Fruit fly (Drosophila melanogaster) whole organism, embryonic: Measurements from ENCODE around the gene CG10298.

ENCODE experiments used
- Blimp-1 ChIP-seq: fragments of 200-800 bp; sonication (Bioruptor generic); optimal IDR thresholded peaks from 3 replicates; lab custom pipeline; 2018; ENCODE audit warnings: missing biosample characterization, missing genetic modification characterization, mild to moderate bottlenecking, moderate library complexity, missing genetic modification reagents
- CG10565 ChIP-seq: fragments of 200-800 bp; sonication (Bioruptor generic); optimal IDR thresholded peaks from 3 replicates; lab custom pipeline; 2016; ENCODE audit warnings: missing biosample characterization, mild to moderate bottlenecking, missing genetic modification characterization
- CG11696 ChIP-seq: fragments of 200-800 bp; sonication (Bioruptor generic); IDR thresholded peaks from 2 replicates; pipeline ENCODE4 v1.3.6; 2022; ENCODE audit warnings: missing biosample characterization, missing genetic modification characterization
- CG11723 ChIP-seq: fragments of 200-800 bp; sonication (Bioruptor generic); optimal IDR thresholded peaks from 2 replicates; lab custom pipeline; 2017; ENCODE audit warnings: missing biosample characterization, mild to moderate bottlenecking, missing genetic modification characterization
- CG14014 ChIP-seq: fragments of 200-800 bp; sonication (Bioruptor generic); IDR thresholded peaks from 2 replicates; pipeline ENCODE4 v1.3.6; 2022; ENCODE audit warnings: missing biosample characterization, missing genetic modification characterization
- CG15514 ChIP-seq: fragments of 200-800 bp; sonication (Bioruptor generic); optimal IDR thresholded peaks from 3 replicates; lab custom pipeline; 2017; ENCODE audit warnings: missing biosample characterization, missing genetic modification characterization, mild to moderate bottlenecking, moderate library complexity, missing genetic modification reagents
- CG17385 ChIP-seq: fragments of 200-800 bp; sonication (Bioruptor generic); optimal IDR thresholded peaks from 3 replicates; lab custom pipeline; 2018; ENCODE audit warnings: missing biosample characterization, mild to moderate bottlenecking, missing genetic modification characterization
- CG18764 ChIP-seq: fragments of 200-800 bp; sonication (Bioruptor generic); optimal IDR thresholded peaks from 3 replicates; lab custom pipeline; 2016; ENCODE audit warnings: missing biosample characterization, missing genetic modification characterization
- CG30403 ChIP-seq: fragments of 200-800 bp; sonication (Bioruptor generic); optimal IDR thresholded peaks from 3 replicates; lab custom pipeline; 2016; ENCODE audit warnings: missing biosample characterization, missing genetic modification characterization
- CG43689 ChIP-seq: fragments of 200-800 bp; sonication (Bioruptor generic); IDR thresholded peaks from 2 replicates; pipeline ENCODE4 v1.3.6; 2022; ENCODE audit warnings: missing biosample characterization, missing genetic modification characterization
- CG5953 ChIP-seq: fragments of 200-800 bp; sonication (Bioruptor generic); IDR thresholded peaks from 2 replicates; pipeline ENCODE4 v1.3.6; 2022; ENCODE audit warnings: missing biosample characterization, missing genetic modification characterization
- CG6813 ChIP-seq: fragments of 200-800 bp; sonication (Bioruptor generic); optimal IDR thresholded peaks from 2 replicates; lab custom pipeline; 2017; ENCODE audit warnings: missing biosample characterization, missing genetic modification characterization, mild to moderate bottlenecking, moderate library complexity, missing genetic modification reagents
- CG7357 ChIP-seq: fragments of 200-800 bp; sonication (Bioruptor generic); IDR thresholded peaks from 3 replicates; pipeline ENCODE4 v1.3.6; 2022; ENCODE audit warnings: missing biosample characterization, missing genetic modification characterization
- CG7963 ChIP-seq: fragments of 200-800 bp; sonication (Bioruptor generic); IDR thresholded peaks from 3 replicates; pipeline ENCODE4 v1.3.6; 2022; ENCODE audit warnings: missing biosample characterization, missing genetic modification characterization; ENCODE audit not compliant: partially characterized antibody
- CoRest ChIP-seq: fragments of 200-800 bp; sonication (Bioruptor generic); optimal IDR thresholded peaks from 3 replicates; lab custom pipeline; 2018; ENCODE audit warnings: missing biosample characterization, mild to moderate bottlenecking, missing genetic modification characterization, moderate library complexity
- Dip3 ChIP-seq: fragments of 200-800 bp; sonication (Bioruptor generic); optimal IDR thresholded peaks from 3 replicates; lab custom pipeline; 2016; ENCODE audit warnings: missing biosample characterization, missing genetic modification characterization
- Dll ChIP-seq: fragments of 200-800 bp; sonication (Bioruptor generic); IDR thresholded peaks from 4 replicates; pipeline ENCODE4 v1.3.6; 2022; ENCODE audit warnings: missing biosample characterization, missing genetic modification characterization; ENCODE audit not compliant: partially characterized antibody
- Dref ChIP-seq: fragments of 200-800 bp; sonication (Bioruptor generic); IDR thresholded peaks from 2 replicates; pipeline ENCODE4 v1.3.6; 2022; ENCODE audit warnings: missing biosample characterization, missing genetic modification characterization
- Ets97D ChIP-seq: fragments of 200-800 bp; sonication (Bioruptor generic); optimal IDR thresholded peaks from 3 replicates; lab custom pipeline; 2016; ENCODE audit warnings: missing biosample characterization, missing genetic modification characterization
- Jarid2 ChIP-seq: fragments of 200-800 bp; sonication (Bioruptor generic); optimal IDR thresholded peaks from 3 replicates; lab custom pipeline; 2017; ENCODE audit warnings: mild to moderate bottlenecking, missing biosample characterization, missing genetic modification reagents, missing genetic modification characterization
- Med ChIP-seq: fragments of 200-800 bp; sonication (Bioruptor generic); peaks from one replicate; lab custom pipeline; 2016; ENCODE audit warnings: missing biosample characterization, missing genetic modification characterization, mild to moderate bottlenecking, inconsistent platforms, moderate library complexity
- Meics ChIP-seq: fragments of 200-800 bp; sonication (Bioruptor generic); optimal IDR thresholded peaks from 2 replicates; lab custom pipeline; 2017; ENCODE audit warnings: missing biosample characterization, mild to moderate bottlenecking, missing genetic modification characterization
- Myb ChIP-seq: fragments of 200-800 bp; sonication (Bioruptor generic); optimal IDR thresholded peaks from 2 replicates; lab custom pipeline; 2016; ENCODE audit warnings: missing biosample characterization, missing genetic modification characterization
- NC2β ChIP-seq: fragments of 200-800 bp; sonication (Bioruptor generic); optimal IDR thresholded peaks from 2 replicates; lab custom pipeline; 2016; ENCODE audit warnings: missing biosample characterization, missing genetic modification characterization
- Opbp ChIP-seq: fragments of 200-800 bp; sonication (Bioruptor generic); IDR thresholded peaks from 3 replicates; pipeline ENCODE4 v1.3.6; 2022; ENCODE audit warnings: missing biosample characterization, missing genetic modification characterization; ENCODE audit not compliant: partially characterized antibody
- Sin3A ChIP-seq: fragments of >200 bp; optimal IDR thresholded peaks from 2 replicates; lab custom pipeline; 2018
- Sry-δ ChIP-seq: fragments of 200-800 bp; sonication (Bioruptor generic); optimal IDR thresholded peaks from 2 replicates; lab custom pipeline; 2016; ENCODE audit warnings: missing biosample characterization, missing genetic modification characterization
- YL-1 ChIP-seq: fragments of 200-800 bp; sonication (Bioruptor generic); optimal IDR thresholded peaks from 3 replicates; lab custom pipeline; 2017; ENCODE audit warnings: missing biosample characterization, mild to moderate bottlenecking, missing genetic modification characterization
- ap ChIP-seq: fragments of 200-800 bp; sonication (Bioruptor generic); IDR thresholded peaks from 2 replicates; pipeline ENCODE4 v1.3.6; 2022; ENCODE audit warnings: missing biosample characterization, missing genetic modification characterization
- bab2 ChIP-seq: fragments of 200-800 bp; sonication (Bioruptor generic); optimal IDR thresholded peaks from 2 replicates; lab custom pipeline; 2016; ENCODE audit warnings: missing biosample characterization, missing genetic modification characterization
- bigmax ChIP-seq: fragments of 200-800 bp; sonication (Bioruptor generic); optimal IDR thresholded peaks from 2 replicates; lab custom pipeline; 2018; ENCODE audit warnings: missing biosample characterization, mild to moderate bottlenecking, missing genetic modification characterization
- dysf ChIP-seq: fragments of 200-800 bp; sonication (Bioruptor generic); IDR thresholded peaks from 3 replicates; pipeline ENCODE4 v1.3.6; 2022; ENCODE audit warnings: missing biosample characterization, missing genetic modification characterization
- esg ChIP-seq: fragments of 200-800 bp; sonication (Bioruptor generic); conservative IDR thresholded peaks from 2 replicates; pipeline ENCODE4 v1.3.6; 2022; ENCODE audit warnings: missing biosample characterization, missing genetic modification characterization
- ewg ChIP-seq: fragments of 200-800 bp; sonication (Bioruptor generic); optimal IDR thresholded peaks from 3 replicates; lab custom pipeline; 2017; ENCODE audit warnings: mild to moderate bottlenecking, missing biosample characterization, missing genetic modification reagents, missing genetic modification characterization
- fu2 ChIP-seq: fragments of 200-800 bp; sonication (Bioruptor generic); optimal IDR thresholded peaks from 2 replicates; lab custom pipeline; 2016; ENCODE audit warnings: missing biosample characterization, missing genetic modification characterization
- gsb ChIP-seq: fragments of 200-800 bp; sonication (Bioruptor generic); IDR thresholded peaks from 2 replicates; pipeline ENCODE4 v1.3.6; 2022; ENCODE audit warnings: missing biosample characterization, missing genetic modification characterization
- hkb ChIP-seq, 2 experiments: fragments of 200-800 bp in 1 of 2; fragments of >200 bp in 1 of 2; sonication (Bioruptor generic) in 1 of 2; IDR thresholded peaks in 1 of 2; optimal IDR thresholded peaks in 1 of 2; 2 replicates each; pipeline versions ENCODE4 v1.3.6 to Lab custom; 2017 to 2022; ENCODE audit warnings: missing biosample characterization in 1 of 2, missing genetic modification characterization in 1 of 2
- hth ChIP-seq: fragments of >200 bp; optimal IDR thresholded peaks from 2 replicates; lab custom pipeline; 2017; ENCODE audit warnings: inconsistent platforms
- insv ChIP-seq, 2 experiments: fragments of 200-800 bp; sonication (Bioruptor generic); optimal IDR thresholded peaks; 3 replicates each; lab custom pipeline; 2016 to 2018; ENCODE audit warnings: missing biosample characterization in 2 of 2, missing genetic modification characterization in 2 of 2
- luna ChIP-seq: fragments of 200-800 bp; sonication (Bioruptor generic); optimal IDR thresholded peaks from 2 replicates; lab custom pipeline; 2016; ENCODE audit warnings: missing biosample characterization, missing genetic modification characterization
- mirr ChIP-seq: fragments of 200-800 bp; sonication (Bioruptor generic); optimal IDR thresholded peaks from 3 replicates; lab custom pipeline; 2018; ENCODE audit warnings: missing biosample characterization, mild to moderate bottlenecking, missing genetic modification characterization
- nom ChIP-seq: fragments of 200-800 bp; sonication (Bioruptor generic); optimal IDR thresholded peaks from 2 replicates; lab custom pipeline; 2017; ENCODE audit warnings: missing biosample characterization, missing genetic modification characterization, mild to moderate bottlenecking, moderate library complexity, missing genetic modification reagents
- run ChIP-seq: fragments of 200-800 bp; sonication (Bioruptor generic); optimal IDR thresholded peaks from 3 replicates; lab custom pipeline; 2018; ENCODE audit warnings: missing biosample characterization, mild to moderate bottlenecking, missing genetic modification characterization
- sim ChIP-seq: fragments of 200-800 bp; sonication (Bioruptor generic); IDR thresholded peaks from 2 replicates; pipeline ENCODE4 v1.3.6; 2022; ENCODE audit warnings: missing biosample characterization, missing genetic modification characterization
- stc ChIP-seq: fragments of 200-800 bp; sonication (Bioruptor generic); IDR thresholded peaks from 2 replicates; pipeline ENCODE4 v1.3.6; 2022; ENCODE audit warnings: missing biosample characterization, missing genetic modification characterization
- tio ChIP-seq: fragments of 200-800 bp; sonication (Bioruptor generic); optimal IDR thresholded peaks from 2 replicates; lab custom pipeline; 2017; ENCODE audit warnings: missing biosample characterization, missing genetic modification characterization, inconsistent platforms
- tup ChIP-seq: fragments of 200-800 bp; sonication (Bioruptor generic); optimal IDR thresholded peaks from 2 replicates; lab custom pipeline; 2016; ENCODE audit warnings: missing biosample characterization, mild to moderate bottlenecking, missing genetic modification characterization, moderate library complexity
- tx ChIP-seq: fragments of 200-800 bp; sonication (Bioruptor generic); optimal IDR thresholded peaks from 2 replicates; lab custom pipeline; 2016; ENCODE audit warnings: missing biosample characterization, missing genetic modification characterization
- wdn ChIP-seq: fragments of 200-800 bp; sonication (Bioruptor generic); IDR thresholded peaks from 2 replicates; pipeline ENCODE4 v1.3.6; 2022; ENCODE audit warnings: missing biosample characterization, missing genetic modification characterization
- wor ChIP-seq: fragments of 200-800 bp; sonication (Bioruptor generic); IDR thresholded peaks from 2 replicates; pipeline ENCODE4 v1.3.6; 2022; ENCODE audit warnings: missing biosample characterization, missing genetic modification characterization

The CG10298 gene

dm6 chr3R:6352893-6353623, 10.3 kb downstream of the CG10298 start (continued):
- no peak for TF ChIP-seq Ets97D (GFP tag; lab: Kevin White, UChicago)
- peak; percentile 54 for TF ChIP-seq Med (GFP tag; lab: Kevin White, UChicago)
- no peak for TF ChIP-seq mirr (GFP tag; lab: Kevin White, UChicago)
- no peak for TF ChIP-seq hth (lab: Kevin White, UChicago)
- no peak for TF ChIP-seq CG6813 (GFP tag; lab: Kevin White, UChicago)
- TF ChIP-seq Meics (GFP tag; lab: Kevin White, UChicago), result peak; percentile 32
- peak; percentile 26 for TF ChIP-seq CG11723
- no peak for TF ChIP-seq Jarid2 (GFP tag; lab: Kevin White, UChicago)
- TF ChIP-seq YL-1 (GFP tag; lab: Kevin White, UChicago), result no peak
- no peak for TF ChIP-seq Dip3 (GFP tag; lab: Kevin White, UChicago)
- TF ChIP-seq insv (GFP tag; optimal IDR thresholded peaks at IDR 0.05; lab: Kevin White, UChicago), result no peak
- TF ChIP-seq tup (GFP tag; lab: Kevin White, UChicago), result no peak
- TF ChIP-seq luna (GFP tag; lab: Kevin White, UChicago), result no peak
- TF ChIP-seq wor (GFP tag; lab: Robert Waterston, UW), result no peak
- no peak for TF ChIP-seq CG18764 (GFP tag; lab: Kevin White, UChicago)
- TF ChIP-seq tx (GFP tag; lab: Kevin White, UChicago), result no peak
- 0 out of 2 replicates have a peak, but pooled peaks have one; percentile 10 for TF ChIP-seq stc
- TF ChIP-seq Sry-δ (GFP tag; lab: Kevin White, UChicago), result no peak
- no peak for TF ChIP-seq NC2β (GFP tag; lab: Kevin White, UChicago)
- no peak for TF ChIP-seq sim (GFP tag; lab: Robert Waterston, UW)
- TF ChIP-seq CG30403 (GFP tag; lab: Kevin White, UChicago), result peak; percentile 52
- peak; percentile 33 for TF ChIP-seq Blimp-1
- peak; percentile 18 for TF ChIP-seq ewg (GFP tag; lab: Kevin White, UChicago)
- TF ChIP-seq ap, result 0 out of 2 replicates have a peak, but pooled peaks have one; percentile 29
- no peak for TF ChIP-seq bigmax (GFP tag; lab: Kevin White, UChicago)
- no peak for TF ChIP-seq tio (GFP tag; lab: Kevin White, UChicago)
- TF ChIP-seq CoRest (tag; lab: Kevin White, UChicago), result peak; percentile 44
- no peak for TF ChIP-seq Myb (GFP tag; lab: Kevin White, UChicago)
- TF ChIP-seq CG17385 (GFP tag; lab: Kevin White, UChicago), result peak; percentile 7
- no peak for TF ChIP-seq fu2 (GFP tag; lab: Kevin White, UChicago)
- no peak for TF ChIP-seq CG14014 (GFP tag; lab: Robert Waterston, UW)
- no peak for TF ChIP-seq bab2 (GFP tag; lab: Kevin White, UChicago)
- TF ChIP-seq nom (GFP tag; lab: Kevin White, UChicago), result no peak
- peak; percentile 17 for TF ChIP-seq run
- TF ChIP-seq esg (GFP tag; lab: Robert Waterston, UW), result no peak
- TF ChIP-seq CG11696 (GFP tag; lab: Robert Waterston, UW), result peak; percentile 68
- no peak for TF ChIP-seq gsb (GFP tag; lab: Robert Waterston, UW)
- TF ChIP-seq dysf, result no peak
- TF ChIP-seq CG10565 (GFP tag; lab: Kevin White, UChicago), result no peak
- TF ChIP-seq CG7357 (GFP tag; lab: Robert Waterston, UW), result no peak
- TF ChIP-seq CG43689 (GFP tag; lab: Robert Waterston, UW), result no peak
- no peak for TF ChIP-seq Dll
- no peak for TF ChIP-seq Dref (GFP tag; lab: Robert Waterston, UW)
- TF ChIP-seq CG7963 (GFP tag; lab: Robert Waterston, UW), result no peak
- TF ChIP-seq Sin3A, result no peak
- TF ChIP-seq CG5953 (GFP tag; lab: Robert Waterston, UW), result no peak
- TF ChIP-seq hkb (optimal IDR thresholded peaks at IDR 0.05; lab: Kevin White, UChicago), result no peak
- TF ChIP-seq hkb (GFP tag; IDR thresholded peaks at IDR 0.05; lab: Robert Waterston, UW), result no peak
- TF ChIP-seq CG15514 (GFP tag; lab: Kevin White, UChicago), result no peak
- no peak for TF ChIP-seq wdn (GFP tag; lab: Robert Waterston, UW)
- no peak for TF ChIP-seq Opbp (GFP tag; lab: Robert Waterston, UW)
